Fruit fly (Drosophila melanogaster) Kc167 (cell line): ENCODE results near the gene CG15743.

Experiments
- Myc ChIP-seq: fragments of >200 bp; optimal IDR thresholded peaks from 2 replicates; lab custom pipeline; 2017; ENCODE audit warnings: missing external identifiers
- Sin3A ChIP-seq: fragments of >200 bp; optimal IDR thresholded peaks from 2 replicates; lab custom pipeline; 2018; ENCODE audit warnings: missing external identifiers
- h ChIP-seq: fragments of >200 bp; optimal IDR thresholded peaks from 3 replicates; lab custom pipeline; 2018; ENCODE audit warnings: missing external identifiers
- insv ChIP-seq: fragments of >200 bp; optimal IDR thresholded peaks from 3 replicates; lab custom pipeline; 2018; ENCODE audit warnings: missing external identifiers
- psq ChIP-seq: fragments of >200 bp; optimal IDR thresholded peaks from 2 replicates; lab custom pipeline; 2017; ENCODE audit warnings: missing external identifiers
- ttk ChIP-seq: sonication (Bioruptor generic); optimal IDR thresholded peaks from 2 replicates; lab custom pipeline; 2017; ENCODE audit warnings: missing external identifiers

The CG15743 gene

DNA sequence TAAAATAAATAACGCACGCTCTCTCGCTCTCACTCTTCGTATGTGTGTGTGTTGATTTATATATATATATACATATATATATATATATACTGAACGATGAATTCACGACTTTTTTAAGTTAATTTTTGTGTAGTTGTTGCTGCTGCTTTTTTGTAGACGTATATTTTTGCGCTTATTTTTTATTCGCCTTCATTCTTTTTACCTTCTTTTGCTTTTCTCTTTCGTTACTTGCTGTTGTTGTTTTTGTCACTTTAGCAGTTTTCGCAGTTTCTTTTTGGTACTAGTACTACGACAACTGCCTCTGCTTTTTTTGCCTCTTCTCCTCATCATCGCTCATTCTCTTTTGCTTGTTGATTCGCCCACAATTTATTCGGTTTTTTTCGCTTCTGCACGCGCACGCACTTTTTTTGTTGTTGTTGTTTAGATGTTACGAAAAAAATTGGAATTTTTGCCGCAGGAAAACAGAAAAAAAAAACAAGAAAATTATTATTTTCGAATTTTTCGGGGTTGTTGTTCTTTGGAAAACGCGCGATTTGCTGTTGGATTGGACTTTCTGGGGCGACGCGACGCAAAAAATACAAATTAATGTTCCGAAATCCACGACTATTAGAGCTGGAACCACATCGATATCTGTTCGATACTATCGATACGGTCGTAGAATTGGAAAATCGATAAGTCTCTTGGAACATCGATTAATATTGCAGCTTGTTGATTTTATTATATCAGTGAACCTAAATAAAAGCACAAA is at the start of gene CG15743, which contains the start of gene HDAC4:
Gene CG15743 (plus strand): TSS at position 707 of the 748 bp plus-strand sequence.
Gene HDAC4 (minus strand): TSS at position 632 of the 748 bp plus-strand sequence.
- TF ChIP-seq insv (lab: Kevin White, UChicago) (no peak), ttk (no peak), h (no peak), Myc (no peak), Sin3A (lab: Kevin White, UChicago) (no peak), psq (lab: Kevin White, UChicago) (no peak)

DNA sequence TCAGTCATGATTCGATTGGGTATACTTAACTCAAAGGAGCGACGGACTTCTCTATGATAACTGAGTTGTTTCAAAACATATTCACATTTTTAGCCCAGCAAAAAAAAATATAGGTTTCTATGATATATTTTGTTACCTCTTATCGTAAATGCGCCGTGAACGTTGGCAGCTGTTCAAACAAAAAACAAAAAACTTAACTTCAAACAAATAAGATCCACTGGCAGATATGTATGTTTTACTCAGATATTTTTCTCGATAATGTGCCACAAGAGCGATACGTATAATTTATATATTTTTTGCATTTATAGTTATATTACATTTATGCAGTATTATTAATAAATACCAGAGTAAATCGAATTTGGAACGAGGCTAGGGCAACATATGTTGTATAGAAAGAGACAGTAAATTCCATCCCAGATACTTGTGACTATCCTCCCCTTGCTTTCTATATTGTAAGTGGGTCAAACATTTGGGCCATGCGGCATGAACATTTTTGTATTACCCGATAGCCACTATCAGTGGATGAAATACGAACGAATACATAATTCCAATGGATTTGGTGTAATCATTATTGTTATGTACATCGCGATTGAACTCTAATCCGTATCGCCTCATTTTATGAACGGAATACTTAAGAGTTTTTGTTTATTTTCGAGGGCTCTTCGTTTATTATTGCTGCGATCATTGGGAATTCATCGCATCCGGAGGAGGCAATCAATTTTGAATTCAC is 48.8 kb upstream of the CG15743 start, which contains the start of gene CG32639:
Gene CG32639 (minus strand): TSS at position 51 of the 730 bp plus-strand sequence.
- no peak for TF ChIP-seq Sin3A (lab: Kevin White, UChicago)

DNA sequence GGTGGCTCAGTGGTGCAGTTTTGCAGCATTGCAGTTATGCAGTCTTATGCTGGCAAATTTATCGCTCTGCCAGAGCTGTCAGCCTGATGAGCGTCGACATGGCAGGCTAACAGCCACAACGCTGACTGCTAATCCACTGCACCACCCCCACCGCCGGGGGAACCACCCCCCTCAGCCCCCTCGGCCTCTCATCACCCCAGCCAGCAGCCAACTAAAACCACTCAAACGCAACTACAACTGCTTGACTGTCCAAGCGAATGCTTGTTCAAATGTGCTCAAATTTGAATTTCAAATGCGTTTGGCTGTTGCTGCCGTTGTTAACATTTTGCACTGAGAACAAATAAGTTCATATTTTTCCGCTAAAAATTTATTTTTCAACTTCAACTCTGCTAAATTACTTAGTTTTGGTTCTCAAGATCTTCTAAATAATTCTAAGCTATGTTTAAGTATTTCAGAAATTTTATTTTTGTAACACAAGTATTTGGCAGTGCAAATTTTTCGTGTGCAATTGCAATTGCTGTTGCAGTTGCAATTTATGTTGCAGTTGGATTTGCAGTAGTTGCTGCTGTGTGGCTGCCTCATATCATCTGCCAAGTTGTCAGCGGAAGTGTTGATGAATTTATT is 47.1 kb upstream of the CG15743 start:
- no peak for TF ChIP-seq ttk
- TF ChIP-seq h, result no peak
- no peak for TF ChIP-seq insv (lab: Kevin White, UChicago)
- TF ChIP-seq Myc, result no peak
- TF ChIP-seq psq (lab: Kevin White, UChicago), result no peak
- TF ChIP-seq Sin3A (lab: Kevin White, UChicago), result no peak

DNA sequence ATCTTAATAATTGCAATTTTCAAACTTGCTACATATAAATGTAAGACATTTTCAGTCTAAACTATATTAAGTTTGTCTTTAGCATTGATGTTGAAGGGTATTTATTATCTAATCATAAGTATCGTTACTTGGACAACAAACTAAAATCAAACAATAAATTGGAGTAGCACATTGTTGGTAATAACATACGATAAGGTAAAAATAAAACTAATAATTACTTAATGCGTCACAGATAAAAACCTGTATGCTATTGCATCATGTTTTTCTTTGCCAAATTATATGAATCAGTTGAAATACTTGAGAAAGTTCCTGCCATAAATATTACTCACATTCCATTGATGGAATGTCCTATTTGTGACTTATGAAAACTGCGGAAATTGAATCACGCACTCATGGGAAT is 44.7 kb upstream of the CG15743 start:
- TF ChIP-seq Myc (no peak), insv (lab: Kevin White, UChicago) (no peak), psq (lab: Kevin White, UChicago) (no peak), h (no peak), Sin3A (lab: Kevin White, UChicago) (no peak)

DNA sequence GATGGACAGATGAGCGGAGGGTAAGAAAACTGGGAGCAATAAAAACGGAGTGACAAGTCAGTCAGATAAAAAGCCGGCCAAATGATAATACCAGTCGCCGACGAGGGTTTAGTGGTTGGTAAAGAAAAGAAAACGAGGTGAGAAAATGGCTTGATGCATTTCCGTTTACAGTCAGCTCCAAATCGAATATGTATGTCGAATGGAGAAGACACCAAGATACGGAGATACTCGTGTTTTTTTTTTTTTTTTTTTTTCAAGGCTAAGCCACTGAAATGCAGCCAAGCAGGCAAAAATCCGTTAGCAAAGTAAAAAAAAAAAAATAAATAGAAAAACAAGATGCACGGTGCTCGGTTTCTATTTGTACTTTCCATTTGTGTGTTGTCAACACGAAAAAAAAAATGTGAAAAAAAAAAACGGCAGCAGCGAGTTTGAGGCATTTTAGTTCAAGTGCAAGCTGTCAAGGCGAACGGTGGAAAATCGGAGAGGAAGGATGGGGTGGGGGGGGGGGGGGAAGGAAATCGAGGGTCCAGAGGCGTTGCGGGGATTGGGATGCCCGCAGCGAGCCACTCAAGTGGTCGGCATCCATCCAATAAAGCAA is 41.7 kb upstream of the CG15743 start:
- no peak for TF ChIP-seq h
- TF ChIP-seq ttk, result no peak
- TF ChIP-seq Myc, result no peak
- TF ChIP-seq insv (lab: Kevin White, UChicago), result no peak
- TF ChIP-seq psq (lab: Kevin White, UChicago), result no peak
- TF ChIP-seq Sin3A (lab: Kevin White, UChicago), result no peak

DNA sequence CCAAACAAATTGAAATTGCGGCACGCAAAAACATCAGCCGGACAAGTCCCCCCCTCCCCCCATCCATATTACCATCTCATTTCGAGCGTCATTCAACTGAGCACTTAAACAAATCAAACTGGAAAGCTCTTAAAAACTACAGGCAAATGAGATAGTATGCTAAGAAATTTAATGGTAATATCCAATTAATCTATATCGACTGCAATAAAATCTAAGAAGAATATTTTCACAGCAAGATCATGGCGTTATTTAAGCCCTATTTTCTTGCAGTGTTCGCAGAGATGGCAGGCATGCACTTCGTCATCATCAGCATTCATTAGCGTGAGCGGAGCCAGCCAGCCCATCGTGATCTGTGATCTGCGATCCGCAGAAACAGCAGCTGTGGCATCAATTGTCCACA is 41.0 kb upstream of the CG15743 start:
- TF ChIP-seq psq (lab: Kevin White, UChicago) (no peak), insv (lab: Kevin White, UChicago) (no peak), h (no peak), Sin3A (lab: Kevin White, UChicago) (no peak), ttk (no peak), Myc (no peak)

DNA sequence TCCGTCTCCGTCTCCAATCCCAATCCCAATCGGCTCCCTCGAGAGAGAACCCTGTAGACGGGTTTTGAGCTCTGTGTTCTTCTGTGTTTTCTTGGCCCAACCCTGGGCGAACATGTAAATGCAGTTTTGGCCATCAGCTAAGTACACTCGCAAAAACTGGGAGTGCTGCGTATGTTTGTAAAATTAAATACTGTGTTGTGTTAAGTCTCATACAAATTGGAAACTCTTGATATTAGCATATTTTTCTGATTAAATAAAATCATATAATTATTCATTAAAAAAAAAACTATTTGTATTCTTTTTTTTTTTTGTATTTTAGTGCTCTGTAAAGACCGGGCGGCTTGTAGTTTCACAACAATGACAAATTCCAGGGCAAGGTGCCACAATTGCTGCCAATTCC is 39.7 kb upstream of the CG15743 start:
- TF ChIP-seq h (no peak), Sin3A (lab: Kevin White, UChicago) (no peak), insv (lab: Kevin White, UChicago) (no peak), Myc (no peak), ttk (no peak), psq (lab: Kevin White, UChicago) (no peak)

DNA sequence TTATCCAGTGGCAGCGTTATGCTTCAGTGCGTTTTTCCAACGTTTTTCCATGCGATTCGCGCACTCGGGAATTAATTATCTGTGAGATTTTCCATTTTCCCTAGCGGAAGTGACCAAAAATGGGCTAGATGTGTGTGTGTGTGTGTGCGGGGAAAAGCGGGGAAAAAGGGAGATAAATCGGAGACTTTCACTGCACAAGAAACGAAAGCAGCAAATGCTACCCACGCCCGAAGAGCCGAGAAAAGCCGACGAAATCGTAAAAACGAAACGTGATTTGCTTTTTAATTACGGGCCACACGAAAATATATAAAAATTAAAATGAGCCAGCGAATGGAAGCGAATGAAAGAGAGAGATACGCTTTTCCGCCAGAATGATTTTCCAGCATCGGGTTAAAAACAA is 37.7 kb upstream of the CG15743 start:
- TF ChIP-seq insv (lab: Kevin White, UChicago) (no peak), psq (lab: Kevin White, UChicago) (no peak), ttk (no peak), h (no peak), Myc (no peak), Sin3A (lab: Kevin White, UChicago) (no peak)

DNA sequence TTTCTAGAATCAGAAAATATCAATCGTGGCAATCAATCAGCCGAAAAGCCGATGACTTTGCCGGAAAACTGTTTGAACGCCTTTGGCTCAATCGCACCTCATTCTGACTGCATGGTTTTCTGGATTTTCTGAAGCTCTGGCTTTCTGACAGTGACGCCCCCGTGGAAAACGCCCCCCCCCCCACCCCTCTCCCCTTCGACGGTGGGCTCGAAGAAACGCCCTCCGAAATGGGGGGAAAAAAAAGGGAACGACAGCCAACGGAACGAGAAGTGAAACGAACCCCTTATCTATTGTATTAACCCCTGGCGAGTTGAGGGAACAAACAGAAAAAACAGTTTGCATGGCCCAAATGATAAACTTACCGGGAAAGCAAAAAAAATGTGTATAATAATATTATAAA is 37.0 kb upstream of the CG15743 start:
- no peak for TF ChIP-seq psq (lab: Kevin White, UChicago)
- TF ChIP-seq Sin3A (lab: Kevin White, UChicago), result no peak
- TF ChIP-seq ttk, result no peak
- TF ChIP-seq Myc, result no peak
- TF ChIP-seq h, result no peak
- no peak for TF ChIP-seq insv (lab: Kevin White, UChicago)

DNA sequence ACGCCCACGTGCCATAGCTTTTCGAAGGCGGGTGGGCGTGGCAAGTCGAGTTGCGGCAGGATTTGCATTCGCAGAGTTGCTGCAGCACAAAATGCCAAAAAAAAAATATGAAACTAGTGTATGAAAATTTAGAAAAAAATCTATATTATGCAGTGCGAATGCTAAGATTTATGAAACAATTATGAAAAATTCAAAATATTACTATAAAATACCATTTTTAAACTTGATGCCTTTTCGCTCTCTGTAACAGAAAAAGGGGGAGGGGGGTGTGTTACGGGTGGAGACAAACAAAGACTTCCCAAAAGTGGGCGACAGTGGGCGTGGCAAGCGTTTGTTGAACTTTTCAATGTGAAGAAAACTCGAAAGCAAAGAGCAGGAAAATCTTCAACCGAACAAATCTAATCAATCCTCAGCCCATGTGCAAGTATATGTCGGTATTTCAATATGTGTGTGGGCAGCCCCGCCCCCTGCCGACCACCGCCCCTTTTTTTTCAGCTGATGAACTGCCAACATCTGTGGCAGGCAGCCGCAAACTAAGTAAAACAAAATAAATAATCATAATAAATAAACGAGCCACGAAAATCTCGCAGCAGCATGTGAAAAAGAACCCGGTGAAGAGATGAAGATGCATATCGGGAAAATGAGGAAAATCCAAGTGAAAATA is 35.6 kb upstream of the CG15743 start:
- TF ChIP-seq psq (lab: Kevin White, UChicago) (no peak), ttk (no peak), insv (lab: Kevin White, UChicago) (no peak), Sin3A (lab: Kevin White, UChicago) (no peak), h (no peak), Myc (no peak)

DNA sequence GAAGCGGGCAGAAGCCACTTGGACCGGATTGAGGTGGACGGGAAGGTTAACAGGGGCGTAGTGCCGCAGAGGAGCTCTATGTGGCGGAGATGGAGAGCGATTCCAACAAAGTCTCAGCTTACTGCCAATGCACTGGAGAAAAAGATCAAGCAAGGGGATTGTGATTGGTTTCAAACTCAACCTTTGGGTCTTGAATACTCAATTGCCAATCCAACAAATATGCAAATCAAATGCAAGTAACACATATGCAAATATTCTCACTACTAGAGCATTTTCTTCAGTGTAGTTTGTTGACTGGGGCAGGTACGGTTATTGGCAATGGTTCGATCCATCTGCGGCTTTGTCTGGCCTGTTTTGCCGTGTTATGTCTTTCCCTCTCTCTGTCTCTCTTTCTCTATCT is 34.2 kb upstream of the CG15743 start:
- TF ChIP-seq Myc (no peak), Sin3A (lab: Kevin White, UChicago) (no peak), psq (lab: Kevin White, UChicago) (no peak), h (no peak), ttk (no peak), insv (lab: Kevin White, UChicago) (no peak)
